Worm (Caenorhabditis elegans): ENCODE results near the gene F31B9.2.

- no peak for TF ChIP-seq ama-1 (optimal IDR thresholded peaks at IDR 0.05)
- no peak for TF ChIP-seq ama-1 (GFP tag; optimal IDR thresholded peaks at IDR 0.05)
- no peak for TF ChIP-seq tbx-9 (tag; optimal IDR thresholded peaks at IDR 0.05; ENCODE audit: borderline replicate concordance)
- no peak for TF ChIP-seq nfya-1 (tag; optimal IDR thresholded peaks at IDR 0.05; ENCODE audit: borderline replicate concordance, insufficient read depth)
- no peak for TF ChIP-seq K11D2.4 (GFP tag; IDR thresholded peaks at IDR 0.05)
- TF ChIP-seq K12H6.12 (tag; optimal IDR thresholded peaks at IDR 0.05), result no peak
- no peak for TF ChIP-seq athp-1 (tag; optimal IDR thresholded peaks at IDR 0.05)
- no peak for TF ChIP-seq nhr-179 (tag; optimal IDR thresholded peaks at IDR 0.05)
- no peak for TF ChIP-seq aptf-3 (GFP tag; IDR thresholded peaks at IDR 0.05)
- TF ChIP-seq madf-8 (GFP tag; conservative IDR thresholded peaks at IDR 0.05), result no peak
- TF ChIP-seq attf-6 (GFP tag; IDR thresholded peaks at IDR 0.05), result no peak
- no peak for TF ChIP-seq unc-62 (GFP tag; optimal IDR thresholded peaks at IDR 0.05)
- no peak for TF ChIP-seq efl-1 (GFP tag; optimal IDR thresholded peaks at IDR 0.05)
Observed at ce11 chrX:15884478-15884877, 32.7 kb upstream of the F31B9.2 start.

Data from whole organism, young adult.